Worm (Caenorhabditis elegans): ENCODE results near the gene F59E11.2.

The F59E11.2 gene

DNA sequence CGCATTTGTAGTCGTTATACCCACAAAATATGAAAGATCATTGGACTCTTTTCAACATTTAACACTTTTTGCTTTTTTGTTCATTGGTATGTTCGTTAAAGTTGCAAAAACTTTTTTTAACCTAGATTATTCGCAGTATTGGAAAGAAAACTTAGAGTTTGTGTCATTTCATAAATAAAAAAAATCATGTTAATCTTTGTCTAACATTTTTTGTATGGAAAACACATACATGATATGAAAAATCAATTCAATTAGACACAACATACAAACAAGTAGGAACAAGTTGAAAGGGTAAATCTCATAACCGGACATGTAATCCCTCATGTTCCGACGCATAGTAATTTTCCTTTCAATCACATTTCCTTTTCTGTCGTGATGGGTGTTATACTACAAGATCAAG is at the start of gene F59E11.2:
TSS of gene F59E11.2 (plus strand) at position 301 of the 400 bp plus-strand sequence.
- TF ChIP-seq die-1 (tag; optimal IDR thresholded peaks at IDR 0.05), result no peak
- no peak for TF ChIP-seq lin-54 (GFP tag; optimal IDR thresholded peaks at IDR 0.05)
- TF ChIP-seq D2030.7 (GFP tag; IDR thresholded peaks at IDR 0.05), result no peak
- no peak for TF ChIP-seq B0035.1 (tag; optimal IDR thresholded peaks at IDR 0.05)

DNA sequence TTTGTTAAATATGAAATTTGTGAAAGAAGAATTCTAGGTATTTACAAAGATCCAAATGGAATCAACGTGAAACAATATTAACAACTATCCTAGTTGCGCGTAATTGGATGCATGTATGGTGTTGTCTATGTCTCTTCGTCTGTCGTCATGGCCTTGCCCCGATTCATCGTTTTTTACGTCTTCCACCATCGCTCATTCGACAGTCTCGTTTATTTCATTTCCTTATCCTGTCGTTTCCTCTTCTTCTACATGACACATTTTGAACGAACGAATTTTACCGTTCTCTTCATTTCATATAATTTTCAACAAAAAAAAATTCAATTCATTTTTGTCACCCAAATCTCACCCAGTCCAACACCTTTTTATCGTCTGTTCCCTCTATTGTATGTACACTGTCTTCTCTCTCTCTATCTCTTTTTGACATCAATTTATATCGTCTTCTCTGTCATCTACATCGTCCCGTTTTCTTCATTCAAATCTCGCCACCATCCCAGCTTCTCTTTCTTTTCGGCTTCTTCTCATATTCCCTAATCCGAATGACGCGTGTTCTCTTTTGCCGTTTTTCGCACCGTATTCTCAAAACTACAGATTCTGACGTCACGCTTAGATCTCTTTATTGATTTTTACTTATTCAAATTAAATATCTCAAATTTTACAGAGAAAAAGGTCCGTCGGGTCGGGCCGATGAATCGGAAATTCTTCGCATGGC is 44.7 kb upstream of the F59E11.2 start, which contains the start of gene ttc-17:
TSS of gene ttc-17 (plus strand) at position 659 of the 709 bp plus-strand sequence.
- TF ChIP-seq Y56A3A.18 (GFP tag; IDR thresholded peaks at IDR 0.05) (0 out of 2 replicates have a peak, but pooled peaks have one; percentile 61), sdz-38 (tag; optimal IDR thresholded peaks at IDR 0.05) (no peak), ztf-22 (GFP tag; optimal IDR thresholded peaks at IDR 0.05) (no peak), ceh-100 (GFP tag; IDR thresholded peaks at IDR 0.05) (no peak), ekl-4 (GFP tag; IDR thresholded peaks at IDR 0.05) (no peak), Y53G8AR.9 (GFP tag; conservative IDR thresholded peaks at IDR 0.05) (peak; percentile 50; the same call in 1 of the 2 replicates), F52B5.7 (tag; optimal IDR thresholded peaks at IDR 0.05) (peak; percentile 26), nfyb-1 (GFP tag; IDR thresholded peaks at IDR 0.05) (no peak), fkh-3 (tag; optimal IDR thresholded peaks at IDR 0.05) (no peak), tbp1 (GFP tag; optimal IDR thresholded peaks at IDR 0.05) (no peak)

DNA sequence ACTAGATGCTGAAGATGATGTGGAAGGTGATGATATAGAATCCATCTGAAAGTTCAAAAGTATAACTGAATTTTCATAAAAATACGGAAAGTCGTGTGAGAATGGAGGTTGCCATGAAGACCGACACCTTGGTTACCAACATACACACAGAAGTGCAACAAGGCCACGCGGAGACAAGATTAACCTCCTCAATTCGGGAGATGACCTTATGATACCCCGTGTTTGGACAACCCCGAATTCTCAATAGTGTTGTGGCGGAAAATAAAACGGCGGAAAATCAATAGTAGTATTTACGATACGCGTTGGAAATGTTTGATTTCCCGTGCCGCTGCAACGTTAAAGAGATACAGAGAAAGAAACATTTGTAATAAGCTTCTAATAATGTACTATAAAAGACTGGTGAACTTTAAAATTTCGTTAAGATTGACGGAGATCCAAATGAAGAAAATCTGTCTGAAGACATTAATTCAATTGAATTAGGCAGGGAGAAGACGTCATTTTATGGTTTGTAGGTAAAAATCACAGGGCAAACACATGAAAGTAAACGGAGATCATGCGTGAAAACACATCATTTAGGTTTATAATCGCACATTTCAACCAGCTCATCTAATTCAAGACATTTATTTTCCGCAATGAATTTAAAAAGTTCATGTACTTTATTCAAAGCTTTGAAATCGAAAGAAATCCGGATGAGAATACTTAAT is 37.1 kb upstream of the F59E11.2 start, which contains the start of gene nhr-44:
TSS of gene nhr-44 (minus strand) at position 51 of the 704 bp plus-strand sequence.
- TF ChIP-seq T07F8.4 (tag; optimal IDR thresholded peaks at IDR 0.05) (no peak), egl-18 (GFP tag; IDR thresholded peaks at IDR 0.05) (no peak), egrh-3 (GFP tag; IDR thresholded peaks at IDR 0.05) (no peak)

DNA sequence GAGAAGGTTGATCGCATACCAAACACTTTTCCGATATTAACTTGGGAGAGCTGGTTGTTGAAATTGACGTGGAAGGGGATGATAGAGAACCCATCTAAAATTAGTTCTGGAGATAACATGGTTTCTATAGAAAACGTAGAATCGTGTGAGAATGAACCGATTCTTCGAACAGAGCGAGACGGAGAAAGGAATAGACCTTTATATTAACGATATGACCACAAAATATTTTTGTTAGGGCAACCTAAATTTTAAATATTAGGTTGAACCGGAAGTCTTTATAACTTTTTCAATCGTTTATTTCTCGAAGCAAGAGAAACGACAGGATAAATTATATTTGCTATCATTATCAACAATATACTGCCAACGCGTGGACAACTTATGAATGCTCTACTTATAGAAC is 35.2 kb upstream of the F59E11.2 start, which contains the start of gene nhr-219:
TSS of gene nhr-219 (minus strand) at position 101 of the 400 bp plus-strand sequence.
- TF ChIP-seq madf-3 (GFP tag; IDR thresholded peaks at IDR 0.05) (no peak), sdz-38 (tag; optimal IDR thresholded peaks at IDR 0.05) (no peak), mel-28 (tag; optimal IDR thresholded peaks at IDR 0.05; ENCODE audit: borderline replicate concordance) (no peak), rpc-1 (optimal IDR thresholded peaks at IDR 0.05) (no peak), rpc-1 (tag; optimal IDR thresholded peaks at IDR 0.05) (no peak), ceh-58 (GFP tag; IDR thresholded peaks at IDR 0.05) (no peak), let-526 (GFP tag; IDR thresholded peaks at IDR 0.05) (no peak), tlf-1 (GFP tag; optimal IDR thresholded peaks at IDR 0.05) (no peak), nhr-120 (GFP tag; IDR thresholded peaks at IDR 0.05) (no peak), F23B12.7 (tag; optimal IDR thresholded peaks at IDR 0.05; ENCODE audit: insufficient read depth) (no peak), dpff-1 (tag; optimal IDR thresholded peaks at IDR 0.05) (no peak), cebp-1 (GFP tag; IDR thresholded peaks at IDR 0.05) (no peak), cebp-1 (tag; optimal IDR thresholded peaks at IDR 0.05) (no peak), let-607 (tag; optimal IDR thresholded peaks at IDR 0.05) (no peak), nfyb-1 (GFP tag; IDR thresholded peaks at IDR 0.05) (no peak), ama-1 (optimal IDR thresholded peaks at IDR 0.05) (no peak), ama-1 (GFP tag; optimal IDR thresholded peaks at IDR 0.05) (no peak), lag-1 (GFP tag; IDR thresholded peaks at IDR 0.05) (no peak)

Measured in whole organism, young adult.